Worm (Caenorhabditis elegans) whole organism, midembryonic: ENCODE results near the gene rbr-2.
"Not testable (repeated sequence)": the region's sequence is repeated elsewhere in the genome, so short reads cannot be mapped to it uniquely, and the experiment has no call there.

Source experiments
- T22C8.4 ChIP-seq: fragments of 200-800 bp; sonication (Bioruptor generic); IDR thresholded peaks from 2 replicates; pipeline ENCODE4 v1.3.6; 2022; ENCODE audit warnings: missing genetic modification characterization, missing compliant biosample characterization
- cog-1 ChIP-seq: sonication (generic microtip); optimal IDR thresholded peaks from 2 replicates; lab custom pipeline; 2016; ENCODE audit warnings: missing genetic modification characterization, missing compliant biosample characterization
- flt-1 ChIP-seq: fragments of 200-800 bp; sonication (Bioruptor generic); IDR thresholded peaks from 2 replicates; pipeline ENCODE4 v1.3.6; 2022; ENCODE audit warnings: missing genetic modification characterization, missing compliant biosample characterization
- klf-2 ChIP-seq: fragments of 200-800 bp; sonication (Bioruptor generic); conservative IDR thresholded peaks from 2 replicates; pipeline ENCODE4 v1.3.6; 2022; ENCODE audit warnings: missing genetic modification reagents, missing genetic modification characterization, missing compliant biosample characterization
- med-1 ChIP-seq: sonication (generic microtip); optimal IDR thresholded peaks from 2 replicates; lab custom pipeline; 2017; ENCODE audit warnings: missing genetic modification characterization, mild to moderate bottlenecking, missing compliant biosample characterization, antibody characterized with exemption, missing genetic modification reagents; ENCODE audit not compliant: insufficient read depth
- ref-1 ChIP-seq: fragments of 200-800 bp; sonication (Bioruptor generic); conservative IDR thresholded peaks from 2 replicates; pipeline ENCODE4 v1.3.6; 2022; ENCODE audit warnings: missing genetic modification reagents, missing genetic modification characterization, missing compliant biosample characterization
- tab-1 ChIP-seq: fragments of 200-800 bp; sonication (Bioruptor generic); IDR thresholded peaks from 2 replicates; pipeline ENCODE4 v1.3.6; 2022; ENCODE audit warnings: missing genetic modification characterization, missing compliant biosample characterization
- ztf-23 ChIP-seq: fragments of 200-800 bp; sonication (Bioruptor generic); IDR thresholded peaks from 2 replicates; pipeline ENCODE4 v1.3.6; 2022; ENCODE audit warnings: missing genetic modification reagents, missing genetic modification characterization, missing compliant biosample characterization
- ztf-29 ChIP-seq: fragments of 200-800 bp; sonication (Bioruptor generic); IDR thresholded peaks from 2 replicates; pipeline ENCODE4 v1.3.6; 2022; ENCODE audit warnings: missing genetic modification reagents, missing genetic modification characterization, missing compliant biosample characterization

Gene rbr-2

ce11 chrIV:10935853-10936491 is 16.1 kb downstream of the rbr-2 start, which contains the start of gene lgg-2:
Gene lgg-2, minus strand, starts transcription at chrIV:10935903.
- TF ChIP-seq tab-1 = no peak
- TF ChIP-seq cog-1 (tag; lab: Kevin White, UChicago) = peak; percentile 65
- TF ChIP-seq klf-2 (GFP tag; lab: Robert Waterston, UW) = no peak

ce11 chrIV:10936906-10937540 is 17.2 kb downstream of the rbr-2 start, which contains the start of gene fic-1:
Gene fic-1, plus strand, starts transcription at chrIV:10937454.
- TF ChIP-seq T22C8.4 (GFP tag; lab: Robert Waterston, UW) (peak; percentile 74), cog-1 (tag; lab: Kevin White, UChicago) (peak; percentile 25), ztf-29 (GFP tag; lab: Robert Waterston, UW) (no peak)

ce11 chrIV:10948797-10949196 is 28.9 kb downstream of the rbr-2 start, which contains the start of gene Y69E1A.1:
Gene Y69E1A.1, minus strand, starts transcription at chrIV:10948897.
- TF ChIP-seq ref-1 (GFP tag; lab: Robert Waterston, UW) (no peak), med-1 (GFP tag; lab: Kevin White, UChicago) (no peak), tab-1 (no peak), cog-1 (tag; lab: Kevin White, UChicago) (no peak), ztf-23 (GFP tag; lab: Robert Waterston, UW) (no peak), ztf-29 (GFP tag; lab: Robert Waterston, UW) (no peak), T22C8.4 (GFP tag; lab: Robert Waterston, UW) (no peak), klf-2 (GFP tag; lab: Robert Waterston, UW) (no peak), flt-1 (GFP tag; lab: Robert Waterston, UW) (no peak)

- TF ChIP-seq ztf-29 (GFP tag; lab: Robert Waterston, UW) (no peak), ztf-23 (GFP tag; lab: Robert Waterston, UW) (no peak), ref-1 (GFP tag; lab: Robert Waterston, UW) (no peak), flt-1 (GFP tag; lab: Robert Waterston, UW) (no peak), cog-1 (tag; lab: Kevin White, UChicago) (no peak), tab-1 (no peak), klf-2 (GFP tag; lab: Robert Waterston, UW) (no peak), med-1 (GFP tag; lab: Kevin White, UChicago) (no peak), T22C8.4 (GFP tag; lab: Robert Waterston, UW) (no peak)
Measured at ce11 chrIV:10949510-10949909, 29.6 kb downstream of the rbr-2 start, which contains the start of gene nsph-3.1. Gene nsph-3.1, plus strand, starts transcription at chrIV:10949810.

- TF ChIP-seq ref-1 (GFP tag; lab: Robert Waterston, UW) (no peak), flt-1 (GFP tag; lab: Robert Waterston, UW) (no peak), tab-1 (no peak), ztf-23 (GFP tag; lab: Robert Waterston, UW) (no peak), cog-1 (tag; lab: Kevin White, UChicago) (no peak), med-1 (GFP tag; lab: Kevin White, UChicago) (no peak), klf-2 (GFP tag; lab: Robert Waterston, UW) (no peak), ztf-29 (GFP tag; lab: Robert Waterston, UW) (no peak), T22C8.4 (GFP tag; lab: Robert Waterston, UW) (no peak)
Measured at ce11 chrIV:10950363-10951214, 30.7 kb downstream of the rbr-2 start.

- no peak for TF ChIP-seq cog-1 (tag; lab: Kevin White, UChicago)
Measured at ce11 chrIV:10951997-10952396, 32.1 kb downstream of the rbr-2 start, which contains the start of gene Y69E1A.3. Gene Y69E1A.3, plus strand, starts transcription at chrIV:10952297.

ce11 chrIV:10954955-10955354 is 35.1 kb downstream of the rbr-2 start, which contains the start of gene Y69E1A.4:
Gene Y69E1A.4, plus strand, starts transcription at chrIV:10955255.
- not testable (repeated sequence) for TF ChIP-seq ref-1 (GFP tag; lab: Robert Waterston, UW); tab-1; klf-2 (GFP tag; lab: Robert Waterston, UW)

ce11 chrIV:10957583-10958229 is 37.8 kb downstream of the rbr-2 start, which contains the start of gene Y69E1A.5:
Gene Y69E1A.5, minus strand, starts transcription at chrIV:10957655.
- TF ChIP-seq T22C8.4 (GFP tag; lab: Robert Waterston, UW) (no peak), med-1 (GFP tag; lab: Kevin White, UChicago) (no peak), klf-2 (GFP tag; lab: Robert Waterston, UW) (no peak), tab-1 (no peak), ztf-23 (GFP tag; lab: Robert Waterston, UW) (no peak), cog-1 (tag; lab: Kevin White, UChicago) (no peak), ztf-29 (GFP tag; lab: Robert Waterston, UW) (no peak), ref-1 (GFP tag; lab: Robert Waterston, UW) (no peak), flt-1 (GFP tag; lab: Robert Waterston, UW) (no peak)

- TF ChIP-seq tab-1 (no peak), flt-1 (GFP tag; lab: Robert Waterston, UW) (no peak), ztf-29 (GFP tag; lab: Robert Waterston, UW) (no peak), cog-1 (tag; lab: Kevin White, UChicago) (no peak)
Measured at ce11 chrIV:10958230-10958588, 38.3 kb downstream of the rbr-2 start, which contains the start of gene sri-19. Gene sri-19, plus strand, starts transcription at chrIV:10958372.
